Fruit fly (Drosophila melanogaster) whole organism, embryonic: ENCODE measurements around the gene CG11470.
A peak's percentile ranks its signal among the peaks of the same experiment; 100 is the strongest.

Experiments
- Awh ChIP-seq: fragments of 200-800 bp; sonication (Bioruptor generic); IDR thresholded peaks from 2 replicates; pipeline ENCODE4, ENCODE4 v1.3.6; 2022; ENCODE audit warnings: missing biosample characterization, missing genetic modification characterization
- BEAF-32 ChIP-seq: fragments of 200-800 bp; sonication (Bioruptor generic); optimal IDR thresholded peaks from 3 replicates; lab custom pipeline; 2017; ENCODE audit warnings: missing biosample characterization, missing genetic modification characterization, mild to moderate bottlenecking, moderate library complexity, missing genetic modification reagents
- C15 ChIP-seq: fragments of 200-800 bp; sonication (Bioruptor generic); IDR thresholded peaks from 3 replicates; pipeline ENCODE4 v1.3.6; 2022; ENCODE audit warnings: missing biosample characterization, missing genetic modification characterization
- CG1024 ChIP-seq: fragments of 200-800 bp; sonication (Bioruptor generic); IDR thresholded peaks from 2 replicates; pipeline ENCODE4 v1.3.6; 2022; ENCODE audit warnings: missing biosample characterization, missing genetic modification characterization
- CG12659 ChIP-seq: fragments of 200-800 bp; sonication (Bioruptor generic); optimal IDR thresholded peaks from 3 replicates; lab custom pipeline; 2017; ENCODE audit warnings: mild to moderate bottlenecking, missing biosample characterization, missing genetic modification reagents, missing genetic modification characterization
- CG13894 ChIP-seq: fragments of 200-800 bp; sonication (Bioruptor generic); optimal IDR thresholded peaks from 3 replicates; lab custom pipeline; 2018; ENCODE audit warnings: missing biosample characterization, mild to moderate bottlenecking, missing genetic modification characterization, moderate library complexity
- CG17186 ChIP-seq: fragments of 200-800 bp; sonication (Bioruptor generic); optimal IDR thresholded peaks from 3 replicates; lab custom pipeline; 2017; ENCODE audit warnings: missing biosample characterization, missing genetic modification reagents, missing genetic modification characterization
- CG18262 ChIP-seq: fragments of 200-800 bp; optimal IDR thresholded peaks from 3 replicates; lab custom pipeline; 2019; ENCODE audit warnings: missing biosample characterization, mild to moderate bottlenecking, missing genetic modification characterization, moderate library complexity
- CG18619 ChIP-seq: fragments of 200-800 bp; sonication (Bioruptor generic); optimal IDR thresholded peaks from 3 replicates; lab custom pipeline; 2017; ENCODE audit warnings: missing biosample characterization, mild to moderate bottlenecking, missing genetic modification characterization
- CG2889 ChIP-seq: fragments of 200-800 bp; sonication (Bioruptor generic); IDR thresholded peaks from 3 replicates; pipeline ENCODE4 v1.3.6; 2022; ENCODE audit warnings: missing biosample characterization, missing genetic modification characterization
- CG34224 ChIP-seq: fragments of 200-800 bp; sonication (Bioruptor generic); IDR thresholded peaks from 3 replicates; pipeline ENCODE4 v1.3.6; 2022; ENCODE audit warnings: missing biosample characterization, missing genetic modification characterization; ENCODE audit not compliant: partially characterized antibody
- CG3995 ChIP-seq: fragments of 200-800 bp; sonication (Bioruptor generic); optimal IDR thresholded peaks from 3 replicates; lab custom pipeline; 2016; ENCODE audit warnings: missing biosample characterization, missing genetic modification characterization
- CG4282 ChIP-seq: fragments of 200-800 bp; sonication (Bioruptor generic); optimal IDR thresholded peaks from 2 replicates; lab custom pipeline; 2016; ENCODE audit warnings: missing biosample characterization, missing genetic modification characterization
- CG43689 ChIP-seq: fragments of 200-800 bp; sonication (Bioruptor generic); IDR thresholded peaks from 2 replicates; pipeline ENCODE4 v1.3.6; 2022; ENCODE audit warnings: missing biosample characterization, missing genetic modification characterization
- CG6683 ChIP-seq: fragments of 200-800 bp; sonication (Bioruptor generic); optimal IDR thresholded peaks from 2 replicates; lab custom pipeline; 2017; ENCODE audit warnings: missing biosample characterization, mild to moderate bottlenecking, missing genetic modification characterization, missing genetic modification reagents
- CG7786 ChIP-seq: fragments of 200-800 bp; sonication (Bioruptor generic); optimal IDR thresholded peaks from 2 replicates; lab custom pipeline; 2016; ENCODE audit warnings: missing biosample characterization, missing genetic modification characterization
- CG7963 ChIP-seq: fragments of 200-800 bp; sonication (Bioruptor generic); IDR thresholded peaks from 3 replicates; pipeline ENCODE4 v1.3.6; 2022; ENCODE audit warnings: missing biosample characterization, missing genetic modification characterization; ENCODE audit not compliant: partially characterized antibody
- CG7987 ChIP-seq: fragments of 200-800 bp; sonication (Bioruptor generic); optimal IDR thresholded peaks from 2 replicates; lab custom pipeline; 2018; ENCODE audit warnings: missing biosample characterization, mild to moderate bottlenecking, missing genetic modification characterization, moderate library complexity
- Eip74EF ChIP-seq, 2 experiments: fragments of 200-800 bp in 1 of 2; fragments of >200 bp in 1 of 2; sonication (Bioruptor generic) in 1 of 2; optimal IDR thresholded peaks; 2 replicates each; lab custom pipeline; 2017 to 2019; ENCODE audit warnings: missing biosample characterization in 2 of 2, missing genetic modification characterization in 2 of 2, mild to moderate bottlenecking in 1 of 2, moderate library complexity in 1 of 2
- Fer1 ChIP-seq: fragments of 200-800 bp; sonication (Bioruptor generic); optimal IDR thresholded peaks from 2 replicates; lab custom pipeline; 2017; ENCODE audit warnings: missing biosample characterization, mild to moderate bottlenecking, missing genetic modification characterization
- HLH4C ChIP-seq: fragments of 200-800 bp; sonication (Bioruptor generic); IDR thresholded peaks from 3 replicates; pipeline ENCODE4 v1.3.6; 2022; ENCODE audit warnings: missing biosample characterization, missing genetic modification characterization; ENCODE audit not compliant: partially characterized antibody
- Jarid2 ChIP-seq: fragments of 200-800 bp; sonication (Bioruptor generic); optimal IDR thresholded peaks from 3 replicates; lab custom pipeline; 2017; ENCODE audit warnings: mild to moderate bottlenecking, missing biosample characterization, missing genetic modification reagents, missing genetic modification characterization
- Med ChIP-seq: fragments of 200-800 bp; sonication (Bioruptor generic); peaks from one replicate; lab custom pipeline; 2016; ENCODE audit warnings: missing biosample characterization, missing genetic modification characterization, mild to moderate bottlenecking, inconsistent platforms, moderate library complexity
- Mes4 ChIP-seq: fragments of 200-800 bp; sonication (Bioruptor generic); optimal IDR thresholded peaks from 2 replicates; lab custom pipeline; 2016; ENCODE audit warnings: missing biosample characterization, missing genetic modification characterization
- Trl ChIP-seq, 3 experiments: fragments of >200 bp in 2 of 3; fragments of 200-800 bp in 1 of 3; sonication (Bioruptor generic) in 1 of 3; optimal IDR thresholded peaks; 2 replicates in 1 of 3; 3 replicates in 2 of 3; lab custom pipeline; 2016 to 2017; ENCODE audit warnings: missing biosample characterization in 1 of 3, missing genetic modification characterization in 1 of 3
- Usf ChIP-seq: fragments of 200-800 bp; sonication (Bioruptor generic); optimal IDR thresholded peaks from 2 replicates; lab custom pipeline; 2017; ENCODE audit warnings: missing genotype, missing biosample characterization, missing genetic modification characterization
- ac ChIP-seq: fragments of 200-800 bp; sonication (Bioruptor generic); optimal IDR thresholded peaks from 3 replicates; lab custom pipeline; 2017; ENCODE audit warnings: missing biosample characterization, mild to moderate bottlenecking, missing genetic modification characterization
- ara ChIP-seq: fragments of 200-800 bp; sonication (Bioruptor generic); IDR thresholded peaks from 2 replicates; pipeline ENCODE4 v1.3.6; 2022; ENCODE audit warnings: missing biosample characterization, missing genetic modification characterization
- bcd ChIP-seq: fragments of 200-800 bp; sonication (Bioruptor generic); optimal IDR thresholded peaks from 2 replicates; lab custom pipeline; 2017; ENCODE audit warnings: missing biosample characterization, mild to moderate bottlenecking, missing genetic modification characterization
- bigmax ChIP-seq: fragments of 200-800 bp; sonication (Bioruptor generic); optimal IDR thresholded peaks from 2 replicates; lab custom pipeline; 2018; ENCODE audit warnings: missing biosample characterization, mild to moderate bottlenecking, missing genetic modification characterization
- caup ChIP-seq: fragments of 200-800 bp; sonication (Bioruptor generic); optimal IDR thresholded peaks from 3 replicates; lab custom pipeline; 2017; ENCODE audit warnings: missing biosample characterization, mild to moderate bottlenecking, missing genetic modification characterization, moderate library complexity; ENCODE audit not compliant: severe bottlenecking
- chm ChIP-seq: fragments of 200-800 bp; sonication (Bioruptor generic); IDR thresholded peaks from 2 replicates; pipeline ENCODE4 v1.3.6; 2022; ENCODE audit warnings: missing biosample characterization, missing genetic modification characterization
- disco-r ChIP-seq: fragments of 200-800 bp; sonication (Bioruptor generic); optimal IDR thresholded peaks from 2 replicates; lab custom pipeline; 2016; ENCODE audit warnings: missing biosample characterization, missing genetic modification characterization
- fru ChIP-seq: fragments of >200 bp; optimal IDR thresholded peaks from 2 replicates; lab custom pipeline; 2017
- ind ChIP-seq: fragments of 200-800 bp; sonication (Bioruptor generic); optimal IDR thresholded peaks from 3 replicates; lab custom pipeline; 2016; ENCODE audit warnings: missing biosample characterization, missing genetic modification characterization
- jumu ChIP-seq: fragments of 200-800 bp; sonication (Bioruptor generic); optimal IDR thresholded peaks from 3 replicates; lab custom pipeline; 2016; ENCODE audit warnings: missing biosample characterization, missing genetic modification characterization
- kni ChIP-seq: fragments of 200-800 bp; sonication (Bioruptor generic); optimal IDR thresholded peaks from 3 replicates; lab custom pipeline; 2017; ENCODE audit warnings: mild to moderate bottlenecking, missing biosample characterization, missing genetic modification reagents, missing genetic modification characterization
- lbe ChIP-seq: fragments of 200-800 bp; sonication (Bioruptor generic); optimal IDR thresholded peaks from 2 replicates; lab custom pipeline; 2016; ENCODE audit warnings: missing biosample characterization, mild to moderate bottlenecking, missing genetic modification characterization
- lov ChIP-seq, 2 experiments: fragments of 200-800 bp in 1 of 2; fragments of >200 bp in 1 of 2; sonication (Bioruptor generic) in 1 of 2; IDR thresholded peaks in 1 of 2; optimal IDR thresholded peaks in 1 of 2; 2 replicates in 1 of 2; 3 replicates in 1 of 2; pipeline versions ENCODE4 v1.3.6 to Lab custom; 2017 to 2022; ENCODE audit warnings: missing biosample characterization in 1 of 2, missing genetic modification characterization in 1 of 2
- org-1 ChIP-seq: fragments of 200-800 bp; sonication (Bioruptor generic); optimal IDR thresholded peaks from 2 replicates; lab custom pipeline; 2017; ENCODE audit warnings: missing biosample characterization, missing genetic modification characterization
- pita ChIP-seq: fragments of 200-800 bp; sonication (Bioruptor generic); optimal IDR thresholded peaks from 2 replicates; lab custom pipeline; 2017; ENCODE audit warnings: missing biosample characterization, mild to moderate bottlenecking, missing genetic modification characterization
- prd ChIP-seq, 3 experiments: fragments of >200 bp in 2 of 3; fragments of 200-800 bp in 1 of 3; sonication (Bioruptor generic) in 1 of 3; optimal IDR thresholded peaks in 2 of 3; IDR thresholded peaks in 1 of 3; 2 replicates in 2 of 3; 3 replicates in 1 of 3; pipeline versions ENCODE4 v1.3.6 to Lab custom; 2017 to 2022; ENCODE audit warnings: missing biosample characterization in 1 of 3, missing genetic modification characterization in 1 of 3
- repo ChIP-seq: fragments of 200-800 bp; sonication (Bioruptor generic); optimal IDR thresholded peaks from 2 replicates; lab custom pipeline; 2016; ENCODE audit warnings: missing biosample characterization, missing genetic modification characterization
- salm ChIP-seq: fragments of 200-800 bp; sonication (Bioruptor generic); optimal IDR thresholded peaks from 2 replicates; lab custom pipeline; 2018; ENCODE audit warnings: missing biosample characterization, mild to moderate bottlenecking, missing genetic modification characterization
- tin ChIP-seq: fragments of 200-800 bp; sonication (Bioruptor generic); optimal IDR thresholded peaks from 3 replicates; lab custom pipeline; 2016; ENCODE audit warnings: missing biosample characterization, missing genetic modification characterization
- vfl ChIP-seq: fragments of 200-800 bp; sonication (Bioruptor generic); optimal IDR thresholded peaks from 2 replicates; lab custom pipeline; 2016; ENCODE audit warnings: missing biosample characterization, missing genetic modification characterization
- zen ChIP-seq: fragments of 200-800 bp; sonication (Bioruptor generic); optimal IDR thresholded peaks from 3 replicates; lab custom pipeline; 2018; ENCODE audit warnings: missing biosample characterization, mild to moderate bottlenecking, missing genetic modification characterization, moderate library complexity
- zf30C ChIP-seq: fragments of 200-800 bp; sonication (Bioruptor generic); optimal IDR thresholded peaks from 3 replicates; lab custom pipeline; 2018; ENCODE audit warnings: missing biosample characterization, mild to moderate bottlenecking, missing genetic modification characterization

Gene CG11470

DNA sequence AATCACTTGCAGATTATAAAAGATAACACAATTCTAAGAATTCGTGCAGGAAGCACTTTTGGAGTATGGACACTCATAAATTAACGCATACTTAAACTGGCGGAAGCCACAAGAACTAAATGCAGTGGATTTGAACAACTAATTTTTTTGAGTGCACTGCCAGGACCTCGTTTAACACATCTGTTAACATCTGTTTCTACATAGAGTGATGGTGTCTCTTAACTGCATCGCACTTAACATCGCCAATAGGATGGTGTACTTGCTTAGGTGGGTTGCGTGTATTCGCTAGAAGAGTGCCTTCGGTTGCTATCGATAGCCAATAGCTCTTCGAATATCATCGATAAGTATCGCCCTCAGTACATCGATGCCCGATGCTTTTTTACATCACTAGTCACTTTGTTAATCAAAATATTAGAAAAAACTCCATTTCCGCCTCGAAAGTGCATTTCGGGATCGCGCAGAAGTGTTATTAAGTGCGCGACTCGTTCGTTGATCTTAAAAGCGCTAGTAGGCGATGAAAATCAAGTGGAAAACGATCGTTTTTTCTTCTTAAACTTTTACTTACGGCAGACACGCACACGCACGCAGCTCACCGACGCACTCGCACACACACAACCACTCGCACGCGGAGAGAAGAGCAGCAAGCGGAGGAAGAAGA is 2.0 kb upstream of the CG11470 start, which contains the start of gene alph (continued):
- TF ChIP-seq CG12659 = peak; percentile 52
- TF ChIP-seq zf30C = peak; percentile 89
- peak; percentile 51 for TF ChIP-seq tin (GFP tag; lab: Kevin White, UChicago)
- no peak for TF ChIP-seq kni
- peak; percentile 36 for TF ChIP-seq CG7786
- TF ChIP-seq lov (optimal IDR thresholded peaks at IDR 0.05; lab: Kevin White, UChicago) = no peak
- TF ChIP-seq lov (GFP tag; IDR thresholded peaks at IDR 0.05; lab: Robert Waterston, UW) = no peak
- TF ChIP-seq ara (GFP tag; lab: Robert Waterston, UW) = 0 out of 2 replicates have a peak, but pooled peaks have one; percentile 15
- peak; percentile 96 for TF ChIP-seq CG7963 (GFP tag; lab: Robert Waterston, UW)
- TF ChIP-seq C15 (GFP tag; lab: Robert Waterston, UW) = no peak; the same call in 2 of the 3 replicates
- TF ChIP-seq jumu (GFP tag; lab: Kevin White, UChicago) = peak; percentile 16
- TF ChIP-seq salm (tag; lab: Kevin White, UChicago) = no peak
- peak; percentile 93 for TF ChIP-seq CG34224
- TF ChIP-seq CG18619 (GFP tag; lab: Kevin White, UChicago) = no peak
- TF ChIP-seq prd (optimal IDR thresholded peaks at IDR 0.05; lab: Kevin White, UChicago) = no peak
- no peak for TF ChIP-seq prd (GFP tag; IDR thresholded peaks at IDR 0.05; lab: Robert Waterston, UW)
- TF ChIP-seq zen (tag; lab: Kevin White, UChicago) = no peak
- TF ChIP-seq vfl = peak; percentile 9
- TF ChIP-seq caup (GFP tag; lab: Kevin White, UChicago) = peak; percentile 19
- peak; percentile 96 for TF ChIP-seq pita (GFP tag; lab: Kevin White, UChicago)
- TF ChIP-seq CG7987 (GFP tag; lab: Kevin White, UChicago) = no peak
- no peak for TF ChIP-seq disco-r
- TF ChIP-seq fru (lab: Kevin White, UChicago) = no peak
- TF ChIP-seq Fer1 (GFP tag; lab: Kevin White, UChicago) = peak; percentile 22
- no peak for TF ChIP-seq CG6683 (GFP tag; lab: Kevin White, UChicago)
- no peak for TF ChIP-seq CG4282 (GFP tag; lab: Kevin White, UChicago)
- peak; percentile 99 for TF ChIP-seq BEAF-32 (GFP tag; lab: Kevin White, UChicago)
- no peak for TF ChIP-seq CG1024 (GFP tag; lab: Robert Waterston, UW)
- TF ChIP-seq bigmax (GFP tag; lab: Kevin White, UChicago) = peak; percentile 18
- no peak for TF ChIP-seq ac (GFP tag; lab: Kevin White, UChicago)
- no peak for TF ChIP-seq Mes4 (GFP tag; lab: Kevin White, UChicago)
- peak; percentile 27 for TF ChIP-seq bcd (GFP tag; lab: Kevin White, UChicago)
- no peak for TF ChIP-seq Jarid2
- TF ChIP-seq HLH4C (GFP tag; lab: Robert Waterston, UW) = peak; percentile 96
- no peak for TF ChIP-seq CG43689 (GFP tag; lab: Robert Waterston, UW)
- TF ChIP-seq repo = no peak
- no peak for TF ChIP-seq org-1 (GFP tag; lab: Kevin White, UChicago)
- TF ChIP-seq CG2889 = no peak
- peak; percentile 20 for TF ChIP-seq ind (GFP tag; lab: Kevin White, UChicago)
- no peak for TF ChIP-seq chm
- TF ChIP-seq lbe (GFP tag; lab: Kevin White, UChicago) = no peak
- peak; percentile 86 for TF ChIP-seq Med (GFP tag; lab: Kevin White, UChicago)
- peak; percentile 26 for TF ChIP-seq CG18262 (tag; lab: Kevin White, UChicago)
- TF ChIP-seq Usf = no peak
- no peak for TF ChIP-seq Awh
- peak; percentile 52 for TF ChIP-seq CG17186 (GFP tag; lab: Kevin White, UChicago)
- TF ChIP-seq CG13894 (tag; lab: Kevin White, UChicago) = no peak
- peak; percentile 17 to 47 for TF ChIP-seq Trl (optimal IDR thresholded peaks at IDR 0.05; lab: Kevin White, UChicago)
- peak; percentile 42 for TF ChIP-seq Trl (GFP tag; optimal IDR thresholded peaks at IDR 0.05; lab: Kevin White, UChicago)
- peak; percentile 67 for TF ChIP-seq CG3995 (GFP tag; lab: Kevin White, UChicago)
- no peak for TF ChIP-seq Eip74EF (GFP tag; optimal IDR thresholded peaks at IDR 0.05; lab: Kevin White, UChicago)
